Fruit fly (Drosophila melanogaster) whole organism, prepupa: ENCODE data around the gene CG44838.

Experiments
- Eip78C ChIP-seq: fragments of 200-800 bp; sonication (Bioruptor generic); peaks from one replicate; lab custom pipeline; 2016; ENCODE audit warnings: missing biosample characterization, missing genetic modification characterization
- Ets21C ChIP-seq: fragments of 200-800 bp; sonication (Bioruptor generic); optimal IDR thresholded peaks from 3 replicates; lab custom pipeline; 2016; ENCODE audit warnings: missing biosample characterization, missing genetic modification characterization
- Gug ChIP-seq: fragments of 200-800 bp; sonication (Bioruptor generic); IDR thresholded peaks from 2 replicates; pipeline ENCODE4 v1.3.6; 2022; ENCODE audit warnings: missing biosample characterization, missing genetic modification characterization
- dac ChIP-seq: fragments of 200-800 bp; sonication (Bioruptor generic); optimal IDR thresholded peaks from 2 replicates; lab custom pipeline; 2017; ENCODE audit warnings: missing biosample characterization, mild to moderate bottlenecking, missing genetic modification characterization
- esn ChIP-seq: fragments of 200-800 bp; sonication (Bioruptor generic); optimal IDR thresholded peaks from 2 replicates; lab custom pipeline; 2016; ENCODE audit warnings: missing biosample characterization, mild to moderate bottlenecking, missing genetic modification characterization, moderate library complexity

- TF ChIP-seq Ets21C (GFP tag; lab: Kevin White, UChicago) (no peak), Gug (GFP tag; lab: Robert Waterston, UW) (peak; percentile 46), dac (GFP tag; lab: Kevin White, UChicago) (no peak), Eip78C (peak; percentile 51), esn (GFP tag; lab: Kevin White, UChicago) (no peak)
These were observed 13.5 kb upstream of the CG44838 start for dm6 chr3L:9447239-9447777.
